Worm (Caenorhabditis elegans) whole organism, L1 larva: ENCODE results near the gene pqn-70.
A peak's percentile ranks its signal among the peaks of the same experiment; 100 is the strongest.

Experiments used
- C04F5.9 ChIP-seq: sonication (generic microtip); optimal IDR thresholded peaks from 2 replicates; lab custom pipeline; 2016; ENCODE audit warnings: missing genetic modification characterization, missing compliant biosample characterization
- C16A3.4 ChIP-seq: fragments of 150-350 bp; optimal IDR thresholded peaks from 2 replicates; lab custom pipeline; 2014; ENCODE audit warnings: missing biosample characterization, missing genetic modification characterization
- Y116A8C.19 ChIP-seq: sonication (generic microtip); optimal IDR thresholded peaks from 2 replicates; lab custom pipeline; 2016; ENCODE audit warnings: missing compliant biosample characterization, missing genetic modification characterization, borderline replicate concordance
- alr-1 ChIP-seq: fragments of 200-800 bp; sonication (Bioruptor generic); optimal IDR thresholded peaks from 2 replicates; lab custom pipeline; 2018; ENCODE audit warnings: borderline replicate concordance, mild to moderate bottlenecking, missing genetic modification characterization, missing compliant biosample characterization
- ama-1 ChIP-seq: fragments of 150-350 bp; optimal IDR thresholded peaks from 2 replicates; lab custom pipeline; 2014
- blmp-1 ChIP-seq: fragments of 150-350 bp; optimal IDR thresholded peaks from 2 replicates; lab custom pipeline; 2014; ENCODE audit warnings: missing biosample characterization, missing genetic modification characterization
- ceh-63 ChIP-seq: fragments of 200-800 bp; sonication (Bioruptor generic); optimal IDR thresholded peaks from 2 replicates; lab custom pipeline; 2018; ENCODE audit warnings: mild to moderate bottlenecking, missing genetic modification characterization, missing compliant biosample characterization
- ceh-8 ChIP-seq: fragments of 200-800 bp; sonication (Bioruptor generic); optimal IDR thresholded peaks from 2 replicates; lab custom pipeline; 2018; ENCODE audit warnings: mild to moderate bottlenecking, missing genetic modification characterization, moderate library complexity, missing compliant biosample characterization
- ceh-82 ChIP-seq, 3 experiments: fragments of 150-350 bp in 1 of 3; sonication (generic microtip) in 2 of 3; optimal IDR thresholded peaks; 2 replicates each; lab custom pipeline; 2014 to 2017; ENCODE audit warnings: missing biosample characterization in 3 of 3, missing genetic modification characterization in 3 of 3
- dpl-1 ChIP-seq, 3 experiments: fragments of 150-350 bp in 2 of 3; sonication (generic microtip) in 1 of 3; optimal IDR thresholded peaks; 2 replicates each; lab custom pipeline; 2014 to 2017; ENCODE audit warnings: missing biosample characterization in 3 of 3, missing genetic modification characterization in 3 of 3, missing genetic modification reagents in 3 of 3
- efl-1 ChIP-seq, 4 experiments: fragments of 150-350 bp; optimal IDR thresholded peaks in 3 of 4; peaks in 1 of 4; 1 replicate in 1 of 4; 2 replicates in 3 of 4; lab custom pipeline; 2014; ENCODE audit warnings: missing biosample characterization in 2 of 4, missing genetic modification characterization in 2 of 4, missing genetic modification reagents in 2 of 4
- efl-3 ChIP-seq: fragments of 200-800 bp; sonication (Bioruptor generic); optimal IDR thresholded peaks from 2 replicates; lab custom pipeline; 2018; ENCODE audit warnings: mild to moderate bottlenecking, missing genetic modification characterization, missing compliant biosample characterization
- egl-27 ChIP-seq, 2 experiments: fragments of 150-350 bp in 1 of 2; sonication (generic microtip); optimal IDR thresholded peaks; 3 replicates each; lab custom pipeline; 2017 to 2018; ENCODE audit warnings: missing biosample characterization in 2 of 2, missing genetic modification characterization in 2 of 2, missing genetic modification reagents in 2 of 2
- fkh-4 ChIP-seq: sonication (generic microtip); optimal IDR thresholded peaks from 2 replicates; lab custom pipeline; 2016; ENCODE audit warnings: missing compliant biosample characterization, missing genetic modification characterization, borderline replicate concordance
- irx-1 ChIP-seq: sonication (generic microtip); optimal IDR thresholded peaks from 2 replicates; lab custom pipeline; 2016; ENCODE audit warnings: missing genetic modification characterization, missing compliant biosample characterization
- isw-1 ChIP-seq: fragments of 200-800 bp; sonication (Bioruptor generic); IDR thresholded peaks from 2 replicates; pipeline ENCODE4 v1.3.6; 2022; ENCODE audit warnings: missing genetic modification characterization, missing compliant biosample characterization
- lin-14 ChIP-seq: fragments of 200-800 bp; sonication (Bioruptor generic); optimal IDR thresholded peaks from 2 replicates; lab custom pipeline; 2018; ENCODE audit warnings: mild to moderate bottlenecking, missing genetic modification characterization, moderate library complexity, missing compliant biosample characterization
- lin-15B ChIP-seq: fragments of 150-350 bp; sonication (generic microtip); optimal IDR thresholded peaks from 3 replicates; lab custom pipeline; 2014; ENCODE audit warnings: missing biosample characterization, missing genetic modification characterization
- lin-39 ChIP-seq: fragments of 150-350 bp; optimal IDR thresholded peaks from 2 replicates; lab custom pipeline; 2014; ENCODE audit warnings: missing biosample characterization, missing genetic modification reagents, missing genetic modification characterization
- mab-9 ChIP-seq: fragments of 200-800 bp; sonication (Bioruptor generic); IDR thresholded peaks from 2 replicates; pipeline ENCODE4 v1.3.6; 2022; ENCODE audit warnings: missing genetic modification reagents, missing genetic modification characterization, missing compliant biosample characterization
- mef-2 ChIP-seq: fragments of 150-350 bp; optimal IDR thresholded peaks from 2 replicates; lab custom pipeline; 2014; ENCODE audit warnings: missing biosample characterization, missing genetic modification characterization
- mep-1 ChIP-seq: fragments of 150-350 bp; optimal IDR thresholded peaks from 2 replicates; lab custom pipeline; 2014; ENCODE audit warnings: missing biosample characterization, missing genetic modification characterization
- nhr-12 ChIP-seq: sonication (generic microtip); optimal IDR thresholded peaks from 2 replicates; lab custom pipeline; 2017; ENCODE audit warnings: missing biosample characterization, missing genetic modification characterization
- nhr-19 ChIP-seq: fragments of 200-800 bp; sonication (Bioruptor generic); conservative IDR thresholded peaks from 2 replicates; pipeline ENCODE4 v1.3.6; 2022; ENCODE audit warnings: missing genetic modification characterization, missing compliant biosample characterization
- nhr-20 ChIP-seq: sonication (generic microtip); optimal IDR thresholded peaks from 2 replicates; lab custom pipeline; 2016; ENCODE audit warnings: mild to moderate bottlenecking, missing genetic modification characterization, missing compliant biosample characterization
- nhr-237 ChIP-seq: fragments of 150-350 bp; optimal IDR thresholded peaks from 2 replicates; lab custom pipeline; 2014; ENCODE audit warnings: missing biosample characterization, missing genetic modification characterization
- nhr-47 ChIP-seq: sonication (generic microtip); optimal IDR thresholded peaks from 2 replicates; lab custom pipeline; 2016; ENCODE audit warnings: mild to moderate bottlenecking, missing genetic modification characterization, moderate library complexity, missing compliant biosample characterization
- nhr-71 ChIP-seq: sonication (generic microtip); optimal IDR thresholded peaks from 2 replicates; lab custom pipeline; 2016; ENCODE audit warnings: mild to moderate bottlenecking, missing genetic modification characterization, moderate library complexity, missing compliant biosample characterization
- nhr-84 ChIP-seq: sonication (generic microtip); optimal IDR thresholded peaks from 2 replicates; lab custom pipeline; 2017; ENCODE audit warnings: missing biosample characterization, missing genetic modification characterization
- nhr-85 ChIP-seq: sonication (generic microtip); peaks from one replicate; lab custom pipeline; 2016; ENCODE audit warnings: missing genetic modification characterization, inconsistent platforms, missing compliant biosample characterization
- pax-3 ChIP-seq: fragments of 200-800 bp; sonication (Bioruptor generic); optimal IDR thresholded peaks from 2 replicates; lab custom pipeline; 2018; ENCODE audit warnings: mild to moderate bottlenecking, missing genetic modification characterization, moderate library complexity, missing compliant biosample characterization
- pqm-1 ChIP-seq: sonication (generic microtip); optimal IDR thresholded peaks from 3 replicates; lab custom pipeline; 2017; ENCODE audit warnings: missing biosample characterization, missing genetic modification characterization
- rnt-1 ChIP-seq: sonication (generic microtip); optimal IDR thresholded peaks from 2 replicates; lab custom pipeline; 2016; ENCODE audit warnings: mild to moderate bottlenecking, missing genetic modification characterization, moderate library complexity, missing compliant biosample characterization
- snpc-4 ChIP-seq: fragments of 150-350 bp; optimal IDR thresholded peaks from 2 replicates; lab custom pipeline; 2014; ENCODE audit warnings: missing biosample characterization, missing genetic modification characterization
- snu-23 ChIP-seq: sonication (generic microtip); optimal IDR thresholded peaks from 2 replicates; lab custom pipeline; 2016; ENCODE audit warnings: missing genetic modification characterization, missing compliant biosample characterization
- sptf-1 ChIP-seq: fragments of 150-350 bp; optimal IDR thresholded peaks from 2 replicates; lab custom pipeline; 2014; ENCODE audit warnings: missing biosample characterization, missing genetic modification characterization
- sup-37 ChIP-seq: fragments of 200-800 bp; sonication (Bioruptor generic); optimal IDR thresholded peaks from 2 replicates; lab custom pipeline; 2018; ENCODE audit warnings: mild to moderate bottlenecking, missing genetic modification characterization, missing compliant biosample characterization
- tbx-2 ChIP-seq: sonication (generic microtip); optimal IDR thresholded peaks from 2 replicates; lab custom pipeline; 2016; ENCODE audit warnings: missing genetic modification characterization, missing compliant biosample characterization
- tlp-1 ChIP-seq: fragments of 150-350 bp; optimal IDR thresholded peaks from 2 replicates; lab custom pipeline; 2014; ENCODE audit warnings: missing biosample characterization, missing genetic modification characterization
- unc-62 ChIP-seq: fragments of 150-350 bp; optimal IDR thresholded peaks from 2 replicates; lab custom pipeline; 2014; ENCODE audit warnings: missing biosample characterization, missing genetic modification reagents, missing genetic modification characterization
- unc-86 ChIP-seq: sonication (generic microtip); optimal IDR thresholded peaks from 2 replicates; lab custom pipeline; 2016; ENCODE audit warnings: missing genetic modification characterization, missing compliant biosample characterization
- xbp-1 ChIP-seq: sonication (generic microtip); optimal IDR thresholded peaks from 2 replicates; lab custom pipeline; 2016; ENCODE audit warnings: missing genetic modification characterization, missing compliant biosample characterization
- zag-1 ChIP-seq: fragments of 150-350 bp; optimal IDR thresholded peaks from 2 replicates; lab custom pipeline; 2014; ENCODE audit warnings: missing biosample characterization, missing genetic modification characterization
- zip-4 ChIP-seq: fragments of 200-800 bp; sonication (Bioruptor generic); optimal IDR thresholded peaks from 2 replicates; lab custom pipeline; 2018; ENCODE audit warnings: mild to moderate bottlenecking, missing genetic modification characterization, moderate library complexity, missing compliant biosample characterization
- ztf-4 ChIP-seq: fragments of 150-350 bp; optimal IDR thresholded peaks from 2 replicates; lab custom pipeline; 2014; ENCODE audit warnings: missing biosample characterization, missing genetic modification characterization

pqn-70 gene

ce11 chrV:11200316-11200715 lies 28.2 kb downstream of the pqn-70 start, which contains the start of gene K10D6.3:
K10D6.3 (plus strand) TSS chrV:11200616.
- TF ChIP-seq Y116A8C.19 (tag; lab: Kevin White, UChicago), result no peak
- no peak for TF ChIP-seq mef-2
- no peak for TF ChIP-seq mab-9 (GFP tag; lab: Robert Waterston, UW)
- no peak for TF ChIP-seq unc-86 (tag; lab: Kevin White, UChicago)
- no peak for TF ChIP-seq snpc-4
- no peak for TF ChIP-seq xbp-1 (tag; lab: Kevin White, UChicago)
- TF ChIP-seq isw-1, result no peak
- no peak for TF ChIP-seq irx-1 (tag; lab: Kevin White, UChicago)
- TF ChIP-seq blmp-1, result no peak
- TF ChIP-seq unc-62 (GFP tag; lab: Kevin White, UChicago), result no peak
- TF ChIP-seq lin-39 (tag; lab: Kevin White, UChicago), result no peak
- no peak for TF ChIP-seq nhr-47 (tag; lab: Kevin White, UChicago)
- no peak for TF ChIP-seq zip-4
- TF ChIP-seq pax-3 (tag; lab: Kevin White, UChicago), result no peak
- no peak for TF ChIP-seq rnt-1

ce11 chrV:11199497-11199896 lies 29.0 kb downstream of the pqn-70 start:
- TF ChIP-seq C16A3.4 (tag; lab: Kevin White, UChicago) (no peak), mep-1 (tag; lab: Kevin White, UChicago) (peak; percentile 35), lin-14 (GFP tag; lab: Kevin White, UChicago) (peak; percentile 57), nhr-85 (tag; lab: Kevin White, UChicago) (peak; percentile 69), ceh-63 (GFP tag; lab: Kevin White, UChicago) (no peak), C04F5.9 (tag; lab: Kevin White, UChicago) (no peak), ceh-82 (tag; optimal IDR thresholded peaks at IDR 0.05; lab: Kevin White, UChicago) (peak in 1 of 3 experiments; percentile 2), efl-1 (optimal IDR thresholded peaks at IDR 0.05; lab: Kevin White, UChicago) (no peak), efl-1 (GFP tag; optimal IDR thresholded peaks at IDR 0.05 in 1 of 2; lab: Kevin White, UChicago) (peak in 1 of 2 experiments; percentile 84)

ce11 chrV:11198094-11198493 lies 30.4 kb downstream of the pqn-70 start:
- TF ChIP-seq mep-1 (tag; lab: Kevin White, UChicago), result peak; percentile 0
- no peak for TF ChIP-seq lin-39 (tag; lab: Kevin White, UChicago)
- no peak for TF ChIP-seq nhr-20
- peak; percentile 95 for TF ChIP-seq blmp-1
- no peak for TF ChIP-seq nhr-19 (GFP tag; lab: Robert Waterston, UW)
- no peak for TF ChIP-seq snu-23 (GFP tag; lab: Kevin White, UChicago)
- TF ChIP-seq egl-27 (tag; optimal IDR thresholded peaks at IDR 0.05; lab: Kevin White, UChicago), result no peak
- TF ChIP-seq ztf-4 (tag; lab: Kevin White, UChicago), result no peak
- TF ChIP-seq Y116A8C.19 (tag; lab: Kevin White, UChicago), result no peak
- TF ChIP-seq zag-1 (tag; lab: Kevin White, UChicago), result no peak
- TF ChIP-seq pqm-1 (tag; lab: Kevin White, UChicago), result no peak
- no peak for TF ChIP-seq zip-4
- no peak for TF ChIP-seq ceh-8 (GFP tag; lab: Kevin White, UChicago)
- TF ChIP-seq nhr-12 (tag; lab: Kevin White, UChicago), result no peak
- TF ChIP-seq ceh-82 (tag; optimal IDR thresholded peaks at IDR 0.05; lab: Kevin White, UChicago), result peak in 1 of 3 experiments; percentile 8
- TF ChIP-seq ama-1 (lab: Kevin White, UChicago), result no peak

ce11 chrV:11196631-11197258 lies 31.8 kb downstream of the pqn-70 start:
- TF ChIP-seq tbx-2 (tag; lab: Kevin White, UChicago), result peak; percentile 23
- no peak for TF ChIP-seq lin-39 (tag; lab: Kevin White, UChicago)
- no peak for TF ChIP-seq sptf-1 (tag; lab: Kevin White, UChicago)
- no peak for TF ChIP-seq unc-86 (tag; lab: Kevin White, UChicago)
- no peak for TF ChIP-seq mef-2
- peak; percentile 77 for TF ChIP-seq lin-14 (GFP tag; lab: Kevin White, UChicago)
- TF ChIP-seq nhr-84 (tag; lab: Kevin White, UChicago), result no peak
- no peak for TF ChIP-seq tlp-1 (tag; lab: Kevin White, UChicago)
- TF ChIP-seq sup-37, result no peak
- TF ChIP-seq nhr-19 (GFP tag; lab: Robert Waterston, UW), result no peak
- TF ChIP-seq dpl-1 (GFP tag; optimal IDR thresholded peaks at IDR 0.05; lab: Kevin White, UChicago), result no peak
- TF ChIP-seq fkh-4 (tag; lab: Kevin White, UChicago), result no peak
- no peak for TF ChIP-seq C04F5.9 (tag; lab: Kevin White, UChicago)
- TF ChIP-seq lin-15B (tag; lab: Kevin White, UChicago), result no peak
- no peak for TF ChIP-seq efl-3 (GFP tag; lab: Kevin White, UChicago)
- TF ChIP-seq alr-1, result no peak
- TF ChIP-seq nhr-237 (tag; lab: Kevin White, UChicago), result no peak
- peak; percentile 48 for TF ChIP-seq nhr-71 (tag; lab: Kevin White, UChicago)
- TF ChIP-seq ztf-4 (tag; lab: Kevin White, UChicago), result no peak
- no peak for TF ChIP-seq rnt-1
